Fruit fly (Drosophila melanogaster): ENCODE measurements around the gene CG5800.

The CG5800 gene

DNA sequence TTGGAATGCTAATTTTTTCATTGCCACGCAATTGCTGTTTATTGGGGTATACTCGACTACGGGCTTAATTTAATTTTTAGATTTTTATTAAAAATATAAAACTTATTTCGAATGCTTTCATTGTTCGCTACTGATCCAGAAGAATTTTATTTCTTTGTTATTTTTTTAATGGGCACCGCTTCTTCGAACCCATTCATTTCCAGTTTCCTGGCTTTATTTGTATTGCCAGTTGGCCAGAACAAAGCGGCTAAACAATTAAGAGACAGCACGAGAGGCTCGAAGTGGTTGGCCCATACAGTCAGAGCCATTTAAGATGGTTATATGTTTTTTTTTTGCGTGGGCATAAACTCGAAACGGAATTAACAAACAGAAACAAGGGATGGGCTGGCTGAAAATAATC, 40.3 kb upstream of the CG5800 start (continued):
- TF ChIP-seq ab (GFP tag; optimal IDR thresholded peaks at IDR 0.05) (no peak), az2 (GFP tag; optimal IDR thresholded peaks at IDR 0.05) (peak; percentile 53), fu2 (GFP tag; optimal IDR thresholded peaks at IDR 0.05) (peak; percentile 39), Dip3 (GFP tag; optimal IDR thresholded peaks at IDR 0.05) (peak; percentile 73), CG12744 (GFP tag; optimal IDR thresholded peaks at IDR 0.05) (peak; percentile 55), ATbp (GFP tag; optimal IDR thresholded peaks at IDR 0.05) (peak; percentile 52), Hr3 (GFP tag; optimal IDR thresholded peaks at IDR 0.05) (peak; percentile 69), CG15011 (GFP tag; optimal IDR thresholded peaks at IDR 0.05) (peak; percentile 67), CG16813 (GFP tag; IDR thresholded peaks at IDR 0.05; ENCODE audit: partially characterized antibody) (no peak), CG12155 (GFP tag; optimal IDR thresholded peaks at IDR 0.05) (peak; percentile 72), tap (tag; optimal IDR thresholded peaks at IDR 0.05) (peak; percentile 59), lilli (GFP tag; optimal IDR thresholded peaks at IDR 0.05) (peak; percentile 88), grau (tag; optimal IDR thresholded peaks at IDR 0.05) (peak; percentile 83), rib (GFP tag; IDR thresholded peaks at IDR 0.05) (peak; percentile 88), Aef1 (GFP tag; IDR thresholded peaks at IDR 0.05) (peak; percentile 83), repo (GFP tag; optimal IDR thresholded peaks at IDR 0.05) (peak; percentile 21), CG6654 (GFP tag; optimal IDR thresholded peaks at IDR 0.05) (peak; percentile 41), CG7839 (tag; optimal IDR thresholded peaks at IDR 0.05) (peak; percentile 85), Mes4 (GFP tag; optimal IDR thresholded peaks at IDR 0.05) (no peak), CG2120 (GFP tag; optimal IDR thresholded peaks at IDR 0.05) (peak; percentile 90), Antp (GFP tag; optimal IDR thresholded peaks at IDR 0.05) (peak; percentile 10), CG33213 (GFP tag; optimal IDR thresholded peaks at IDR 0.05) (peak; percentile 51), gem (tag; optimal IDR thresholded peaks at IDR 0.05) (peak; percentile 86), Nf-YA (GFP tag; IDR thresholded peaks at IDR 0.05) (no peak), Xrp1 (GFP tag; IDR thresholded peaks at IDR 0.05) (peak; percentile 86), CG13894 (tag; optimal IDR thresholded peaks at IDR 0.05) (peak; percentile 82), ara (GFP tag; IDR thresholded peaks at IDR 0.05) (peak; percentile 75), CG14860 (GFP tag; IDR thresholded peaks at IDR 0.05; ENCODE audit: partially characterized antibody) (no peak), her (GFP tag; optimal IDR thresholded peaks at IDR 0.05) (peak; percentile 30), CG6813 (GFP tag; optimal IDR thresholded peaks at IDR 0.05) (peak; percentile 57), CG7963 (GFP tag; IDR thresholded peaks at IDR 0.05; ENCODE audit: partially characterized antibody) (no peak), fd64A (GFP tag; optimal IDR thresholded peaks at IDR 0.05) (no peak), jumu (GFP tag; optimal IDR thresholded peaks at IDR 0.05) (peak; percentile 35), CG13775 (GFP tag; optimal IDR thresholded peaks at IDR 0.05) (peak; percentile 66), tio (GFP tag; optimal IDR thresholded peaks at IDR 0.05) (no peak), Dref (GFP tag; IDR thresholded peaks at IDR 0.05) (no peak), Gsc (GFP tag; IDR thresholded peaks at IDR 0.05) (peak; percentile 47; the same call in 1 of the 2 replicates), chinmo (GFP tag; IDR thresholded peaks at IDR 0.05; ENCODE audit: partially characterized antibody) (peak; percentile 23; the same call in 1 of the 4 replicates), CG3065 (GFP tag; optimal IDR thresholded peaks at IDR 0.05) (peak; percentile 5), pzg (GFP tag; optimal IDR thresholded peaks at IDR 0.05) (no peak), CG2875 (GFP tag; optimal IDR thresholded peaks at IDR 0.05) (peak; percentile 18), Taf1 (GFP tag; IDR thresholded peaks at IDR 0.05) (peak; percentile 75), MTF-1 (GFP tag; optimal IDR thresholded peaks at IDR 0.05; ENCODE audit: borderline replicate concordance) (no peak), HLH54F (GFP tag; optimal IDR thresholded peaks at IDR 0.05) (peak; percentile 60), CG12236 (GFP tag; optimal IDR thresholded peaks at IDR 0.05) (no peak), toy (GFP tag; IDR thresholded peaks at IDR 0.05) (peak; percentile 61), cg (GFP tag; optimal IDR thresholded peaks at IDR 0.05) (no peak), B-H2 (GFP tag; optimal IDR thresholded peaks at IDR 0.05) (no peak), CG4617 (GFP tag; optimal IDR thresholded peaks at IDR 0.05; ENCODE audit: borderline replicate concordance) (peak; percentile 10), CG10267 (tag; optimal IDR thresholded peaks at IDR 0.05) (peak; percentile 65), HHEX (GFP tag; optimal IDR thresholded peaks at IDR 0.05) (peak; percentile 74)
